Fruit fly (Drosophila melanogaster): Measurements from ENCODE around the gene Ing3.

DNA sequence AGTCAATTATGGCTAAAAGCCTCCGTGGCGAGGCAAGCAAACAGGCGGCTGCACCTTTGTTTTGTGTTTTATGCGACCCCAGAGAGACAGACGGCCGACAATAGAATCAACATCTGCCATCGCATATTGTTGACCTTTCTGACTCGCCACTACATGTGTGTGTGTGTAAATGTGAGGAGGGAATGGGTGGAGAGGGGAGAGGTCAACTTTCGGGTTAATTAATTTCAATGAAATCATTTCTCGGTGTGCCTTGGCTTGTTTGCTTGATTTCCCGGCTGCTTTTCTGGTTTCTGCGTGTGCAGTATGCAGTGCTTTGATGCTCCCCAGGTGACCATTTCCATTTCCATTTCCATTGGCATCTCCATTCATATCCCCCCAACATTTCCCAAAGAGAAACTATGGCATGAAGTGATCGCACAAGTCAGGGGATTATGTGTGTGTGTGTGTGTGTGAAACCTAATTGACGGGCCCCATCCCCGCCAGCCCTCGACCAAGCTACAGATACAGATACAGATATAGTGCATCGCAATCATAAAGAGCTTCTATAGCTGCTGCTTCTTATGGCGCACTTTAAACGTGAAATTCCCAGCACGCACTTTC is 9.7 kb downstream of the Ing3 start:
- TF ChIP-seq Clk (GFP tag; optimal IDR thresholded peaks at IDR 0.05) (no peak), pad (GFP tag; optimal IDR thresholded peaks at IDR 0.05) (no peak), kay (GFP tag; ENCODE audit: borderline replicate concordance) (no peak), ovo (GFP tag; optimal IDR thresholded peaks at IDR 0.05) (no peak), bab1 (GFP tag; optimal IDR thresholded peaks at IDR 0.05) (no peak), Hr96 (GFP tag; optimal IDR thresholded peaks at IDR 0.05) (no peak), CG1620 (GFP tag; optimal IDR thresholded peaks at IDR 0.05) (no peak), Crg-1 (GFP tag; optimal IDR thresholded peaks at IDR 0.05) (no peak), CG5204 (GFP tag; optimal IDR thresholded peaks at IDR 0.05) (no peak), CG33017 (tag; optimal IDR thresholded peaks at IDR 0.05) (no peak), CG7045 (GFP tag; optimal IDR thresholded peaks at IDR 0.05) (no peak), Mnt (GFP tag; optimal IDR thresholded peaks at IDR 0.05) (no peak), CG12768 (GFP tag; optimal IDR thresholded peaks at IDR 0.05) (no peak), cic (GFP tag; optimal IDR thresholded peaks at IDR 0.05) (no peak)
